Worm (Caenorhabditis elegans): ENCODE data around the gene T22D1.3.

T22D1.3 gene

DNA sequence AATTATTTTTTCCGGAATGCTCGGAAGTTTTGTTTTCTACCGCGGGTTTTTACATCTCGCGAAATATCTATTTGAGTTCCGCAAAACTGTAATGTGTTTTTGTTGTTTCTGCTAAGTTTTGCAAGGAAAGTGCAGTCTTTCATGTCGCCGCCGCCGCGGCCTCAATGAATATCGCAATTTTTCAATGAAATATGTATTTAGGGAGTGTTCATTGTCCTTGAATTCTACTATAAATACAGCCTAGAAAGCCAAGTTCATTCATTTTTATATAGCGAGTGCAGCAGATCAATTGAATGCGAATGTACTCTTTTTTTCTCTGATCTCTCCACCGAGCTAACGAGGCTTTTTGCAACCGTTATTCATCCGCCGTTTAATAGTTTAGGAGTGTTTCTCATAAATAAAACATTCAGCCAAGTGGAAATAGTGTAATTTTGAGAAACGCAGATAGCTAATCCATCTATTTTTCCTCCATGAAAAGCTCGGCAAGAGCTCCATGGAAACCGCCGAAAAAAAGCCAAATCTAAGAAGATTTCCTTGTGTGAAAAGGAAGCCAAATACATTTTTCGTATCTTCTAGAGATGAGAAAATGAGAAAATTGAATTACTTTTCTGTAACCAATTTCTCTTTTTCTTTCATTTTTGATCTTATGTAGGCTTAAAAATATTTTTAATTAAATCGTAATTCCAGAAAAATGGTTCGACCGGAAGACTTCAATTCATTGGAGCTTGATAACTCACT lies at the start of gene T22D1.3:
T22D1.3 (plus strand) TSS at position 688 of the 738 bp plus-strand sequence.
- TF ChIP-seq ztf-23 (GFP tag; IDR thresholded peaks at IDR 0.05) (no peak), cog-1 (tag; optimal IDR thresholded peaks at IDR 0.05) (no peak), tab-1 (GFP tag; IDR thresholded peaks at IDR 0.05) (no peak), flt-1 (GFP tag; IDR thresholded peaks at IDR 0.05) (no peak)

DNA sequence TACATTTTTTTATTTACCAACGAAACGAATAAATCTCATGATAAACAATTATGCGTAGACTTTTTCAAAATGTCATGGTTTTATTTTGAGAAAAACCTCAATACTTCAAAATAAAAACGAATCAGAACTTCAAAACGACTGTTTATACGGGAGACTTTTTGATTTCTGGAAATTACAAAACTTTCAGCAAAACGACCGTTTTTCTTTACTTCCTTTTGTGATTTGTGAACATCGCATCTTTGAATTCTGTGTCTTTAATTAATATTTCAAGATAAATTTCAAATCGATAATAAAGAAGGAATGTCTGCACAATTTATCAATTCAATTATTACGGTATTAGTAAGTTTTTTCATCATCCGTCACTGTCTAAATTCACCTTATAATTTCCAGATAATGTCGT lies 45.5 kb upstream of the T22D1.3 start, which contains the start of gene srx-20:
srx-20 (plus strand) TSS at position 301 of the 400 bp plus-strand sequence.
- TF ChIP-seq med-1 (GFP tag; optimal IDR thresholded peaks at IDR 0.05; ENCODE audit: insufficient read depth) (no peak), tab-1 (GFP tag; IDR thresholded peaks at IDR 0.05) (no peak), ztf-29 (GFP tag; IDR thresholded peaks at IDR 0.05) (no peak), T22C8.4 (GFP tag; IDR thresholded peaks at IDR 0.05) (no peak), klf-2 (GFP tag; conservative IDR thresholded peaks at IDR 0.05) (no peak), ref-1 (GFP tag; conservative IDR thresholded peaks at IDR 0.05) (no peak), flt-1 (GFP tag; IDR thresholded peaks at IDR 0.05) (no peak), ztf-23 (GFP tag; IDR thresholded peaks at IDR 0.05) (no peak), cog-1 (tag; optimal IDR thresholded peaks at IDR 0.05) (no peak)

- TF ChIP-seq cog-1 (tag; optimal IDR thresholded peaks at IDR 0.05) (no peak), flt-1 (GFP tag; IDR thresholded peaks at IDR 0.05) (no peak), tab-1 (GFP tag; IDR thresholded peaks at IDR 0.05) (no peak), med-1 (GFP tag; optimal IDR thresholded peaks at IDR 0.05; ENCODE audit: insufficient read depth) (no peak), klf-2 (GFP tag; conservative IDR thresholded peaks at IDR 0.05) (no peak), ref-1 (GFP tag; conservative IDR thresholded peaks at IDR 0.05) (no peak), ztf-29 (GFP tag; IDR thresholded peaks at IDR 0.05) (no peak), T22C8.4 (GFP tag; IDR thresholded peaks at IDR 0.05) (no peak), ztf-23 (GFP tag; IDR thresholded peaks at IDR 0.05) (no peak)
These were observed 40.4 kb upstream of the T22D1.3 start, which contains the start of gene srx-19 for ce11 chrIV:6872958-6873357. srx-19 (plus strand) TSS chrIV:6873258.

DNA sequence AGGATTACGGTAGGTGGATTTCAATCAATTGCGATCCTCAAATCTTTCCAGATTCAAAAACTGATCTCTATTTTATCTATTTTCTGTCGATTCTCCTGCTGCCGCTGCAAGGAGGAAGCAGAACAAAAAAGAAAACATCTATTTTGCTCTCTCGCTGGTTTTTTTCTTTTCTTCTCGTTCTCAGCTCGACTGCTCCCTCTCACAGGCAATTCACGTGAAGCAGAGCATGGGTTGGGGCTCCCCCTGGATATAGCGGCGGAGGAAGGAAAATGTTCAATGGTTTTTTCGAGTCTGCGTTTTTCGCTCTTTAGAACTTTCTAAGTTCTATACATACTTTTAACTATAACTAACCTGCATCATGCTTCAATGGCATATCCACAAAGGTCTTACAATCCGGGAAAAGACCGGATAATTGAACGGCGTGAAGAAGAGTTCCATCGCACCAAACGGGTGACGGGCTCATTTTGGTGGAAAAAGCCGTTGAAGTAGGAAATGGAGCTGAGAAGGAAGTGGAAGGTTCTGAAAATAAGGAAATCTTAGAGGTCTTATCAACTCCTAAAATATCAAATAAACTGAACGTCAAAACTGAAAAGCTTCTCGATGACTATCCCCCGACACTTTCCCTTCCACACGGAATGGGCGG lies 34.3 kb upstream of the T22D1.3 start:
- TF ChIP-seq T22C8.4 (GFP tag; IDR thresholded peaks at IDR 0.05) (no peak), ztf-23 (GFP tag; IDR thresholded peaks at IDR 0.05) (no peak), klf-2 (GFP tag; conservative IDR thresholded peaks at IDR 0.05) (no peak), med-1 (GFP tag; optimal IDR thresholded peaks at IDR 0.05; ENCODE audit: insufficient read depth) (no peak), cog-1 (tag; optimal IDR thresholded peaks at IDR 0.05) (no peak), ref-1 (GFP tag; conservative IDR thresholded peaks at IDR 0.05) (no peak), flt-1 (GFP tag; IDR thresholded peaks at IDR 0.05) (no peak), tab-1 (GFP tag; IDR thresholded peaks at IDR 0.05) (no peak), ztf-29 (GFP tag; IDR thresholded peaks at IDR 0.05) (no peak)

ce11 chrIV:6879666-6880210 lies 33.6 kb upstream of the T22D1.3 start:
- TF ChIP-seq cog-1 (tag; optimal IDR thresholded peaks at IDR 0.05): no peak
- TF ChIP-seq ref-1 (GFP tag; conservative IDR thresholded peaks at IDR 0.05): no peak
- TF ChIP-seq flt-1 (GFP tag; IDR thresholded peaks at IDR 0.05): no peak

DNA sequence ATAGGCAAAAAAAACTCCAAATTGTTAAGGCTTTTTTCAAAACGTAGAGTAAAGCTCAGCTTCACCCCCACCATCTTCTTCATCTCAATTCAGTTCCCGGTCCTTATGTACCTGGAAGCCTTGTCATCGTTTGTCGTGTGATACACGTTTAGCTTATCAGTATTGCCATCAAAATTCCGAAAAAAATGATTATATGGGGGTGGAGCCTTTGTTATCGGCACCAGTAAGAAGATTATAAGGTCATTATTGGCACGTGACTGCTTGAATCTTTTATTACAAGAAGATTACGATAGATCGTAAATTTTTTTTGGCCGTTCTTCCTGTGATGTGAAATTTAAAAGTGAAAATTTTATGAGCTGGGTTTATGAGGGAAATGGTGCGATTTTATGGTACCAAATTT lies 32.9 kb upstream of the T22D1.3 start:
- no peak for TF ChIP-seq ztf-29 (GFP tag; IDR thresholded peaks at IDR 0.05)
- no peak for TF ChIP-seq ref-1 (GFP tag; conservative IDR thresholded peaks at IDR 0.05)
- TF ChIP-seq ztf-23 (GFP tag; IDR thresholded peaks at IDR 0.05): no peak
- TF ChIP-seq flt-1 (GFP tag; IDR thresholded peaks at IDR 0.05): no peak
- TF ChIP-seq tab-1 (GFP tag; IDR thresholded peaks at IDR 0.05): no peak
- no peak for TF ChIP-seq cog-1 (tag; optimal IDR thresholded peaks at IDR 0.05)
- no peak for TF ChIP-seq med-1 (GFP tag; optimal IDR thresholded peaks at IDR 0.05; ENCODE audit: insufficient read depth)

DNA sequence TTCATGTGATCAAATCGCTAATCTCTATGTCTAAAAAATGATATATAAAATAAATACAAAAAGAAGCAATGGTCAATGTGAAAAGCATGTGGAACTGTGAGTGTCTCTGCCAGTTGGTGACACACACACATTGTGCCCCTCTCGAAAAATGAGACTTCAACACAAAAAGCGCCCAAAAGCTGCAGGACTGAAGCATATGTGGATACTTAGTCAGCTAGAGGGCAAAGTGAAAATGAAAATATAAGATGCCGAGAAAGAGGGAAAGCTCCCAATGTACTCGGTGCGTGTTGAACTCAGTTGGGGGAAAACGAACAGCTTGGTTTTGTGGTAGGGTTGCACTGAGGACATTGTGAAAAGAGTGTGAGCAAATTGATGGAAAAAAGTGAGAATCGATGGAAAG lies 32.2 kb upstream of the T22D1.3 start:
- TF ChIP-seq ref-1 (GFP tag; conservative IDR thresholded peaks at IDR 0.05): no peak
- no peak for TF ChIP-seq med-1 (GFP tag; optimal IDR thresholded peaks at IDR 0.05; ENCODE audit: insufficient read depth)
- no peak for TF ChIP-seq flt-1 (GFP tag; IDR thresholded peaks at IDR 0.05)
- no peak for TF ChIP-seq ztf-23 (GFP tag; IDR thresholded peaks at IDR 0.05)
- no peak for TF ChIP-seq T22C8.4 (GFP tag; IDR thresholded peaks at IDR 0.05)
- no peak for TF ChIP-seq klf-2 (GFP tag; conservative IDR thresholded peaks at IDR 0.05)
- TF ChIP-seq tab-1 (GFP tag; IDR thresholded peaks at IDR 0.05): no peak
- TF ChIP-seq cog-1 (tag; optimal IDR thresholded peaks at IDR 0.05): no peak
- TF ChIP-seq ztf-29 (GFP tag; IDR thresholded peaks at IDR 0.05): no peak

- TF ChIP-seq flt-1 (GFP tag; IDR thresholded peaks at IDR 0.05) (no peak), klf-2 (GFP tag; conservative IDR thresholded peaks at IDR 0.05) (no peak), tab-1 (GFP tag; IDR thresholded peaks at IDR 0.05) (no peak), ztf-29 (GFP tag; IDR thresholded peaks at IDR 0.05) (no peak), T22C8.4 (GFP tag; IDR thresholded peaks at IDR 0.05) (no peak), ref-1 (GFP tag; conservative IDR thresholded peaks at IDR 0.05) (no peak), med-1 (GFP tag; optimal IDR thresholded peaks at IDR 0.05; ENCODE audit: insufficient read depth) (no peak), cog-1 (tag; optimal IDR thresholded peaks at IDR 0.05) (no peak), ztf-23 (GFP tag; IDR thresholded peaks at IDR 0.05) (no peak)
These were observed 30.0 kb upstream of the T22D1.3 start, which contains the start of gene tre-2 for ce11 chrIV:6883342-6883741. tre-2 (minus strand) TSS chrIV:6883442.

ce11 chrIV:6887601-6888099 lies 25.7 kb upstream of the T22D1.3 start, which contains the start of the genes T05A12.3 and T05A12.4:
T05A12.3 (minus strand) TSS chrIV:6887651.
T05A12.4 (plus strand) TSS chrIV:6887948.
- no peak for TF ChIP-seq klf-2 (GFP tag; conservative IDR thresholded peaks at IDR 0.05)
- TF ChIP-seq ref-1 (GFP tag; conservative IDR thresholded peaks at IDR 0.05): no peak
- TF ChIP-seq med-1 (GFP tag; optimal IDR thresholded peaks at IDR 0.05; ENCODE audit: insufficient read depth): no peak
- no peak for TF ChIP-seq ztf-23 (GFP tag; IDR thresholded peaks at IDR 0.05)
- TF ChIP-seq T22C8.4 (GFP tag; IDR thresholded peaks at IDR 0.05): no peak
- TF ChIP-seq tab-1 (GFP tag; IDR thresholded peaks at IDR 0.05): no peak
- TF ChIP-seq flt-1 (GFP tag; IDR thresholded peaks at IDR 0.05): no peak
